Worm (Caenorhabditis elegans) whole organism, L2 larva: ENCODE data around the gene M88.3.

Source experiments
- C34F6.9 ChIP-seq: fragments of 150-350 bp; optimal IDR thresholded peaks from 2 replicates; lab custom pipeline; 2014; ENCODE audit warnings: missing biosample characterization, missing genetic modification characterization
- F13H6.1 ChIP-seq: sonication (generic microtip); optimal IDR thresholded peaks from 2 replicates; lab custom pipeline; 2016; ENCODE audit warnings: missing genetic modification characterization, missing compliant biosample characterization
- R02D3.7 ChIP-seq: fragments of 150-350 bp; optimal IDR thresholded peaks from 2 replicates; lab custom pipeline; 2014; ENCODE audit warnings: missing biosample characterization, missing genetic modification characterization
- Y55F3AM.14 ChIP-seq: fragments of 200-800 bp; sonication (Bioruptor generic); optimal IDR thresholded peaks from 2 replicates; lab custom pipeline; 2018; ENCODE audit warnings: mild to moderate bottlenecking, missing genetic modification characterization, missing compliant biosample characterization
- ZK546.5 ChIP-seq: sonication (generic microtip); optimal IDR thresholded peaks from 2 replicates; lab custom pipeline; 2017; ENCODE audit warnings: missing biosample characterization, missing genetic modification characterization
- alr-1 ChIP-seq: fragments of 150-350 bp; optimal IDR thresholded peaks from 2 replicates; lab custom pipeline; 2014; ENCODE audit warnings: missing biosample characterization, missing genetic modification characterization
- aly-2 ChIP-seq: fragments of 150-350 bp; optimal IDR thresholded peaks from 2 replicates; lab custom pipeline; 2014; ENCODE audit warnings: missing biosample characterization, missing genetic modification characterization
- ama-1 ChIP-seq: fragments of 150-350 bp; optimal IDR thresholded peaks from 2 replicates; lab custom pipeline; 2018; ENCODE audit warnings: inconsistent platforms
- blmp-1 ChIP-seq: sonication (generic microtip); optimal IDR thresholded peaks from 2 replicates; lab custom pipeline; 2017; ENCODE audit warnings: missing genetic modification characterization, mild to moderate bottlenecking, missing compliant biosample characterization, antibody characterized with exemption, moderate library complexity; ENCODE audit not compliant: insufficient read depth
- ceh-16 ChIP-seq: fragments of 150-350 bp; optimal IDR thresholded peaks from 2 replicates; lab custom pipeline; 2014; ENCODE audit warnings: missing biosample characterization, missing genetic modification characterization
- ceh-82 ChIP-seq: fragments of 150-350 bp; optimal IDR thresholded peaks from 2 replicates; lab custom pipeline; 2014; ENCODE audit warnings: missing biosample characterization, missing genetic modification characterization
- crh-2 ChIP-seq: sonication (generic microtip); optimal IDR thresholded peaks from 2 replicates; lab custom pipeline; 2017; ENCODE audit warnings: missing biosample characterization, missing genetic modification characterization
- dmd-4 ChIP-seq: sonication (generic microtip); optimal IDR thresholded peaks from 2 replicates; lab custom pipeline; 2017; ENCODE audit warnings: missing biosample characterization, missing genetic modification characterization
- egl-27 ChIP-seq: sonication (generic microtip); optimal IDR thresholded peaks from 3 replicates; lab custom pipeline; 2017; ENCODE audit warnings: missing biosample characterization, missing genetic modification reagents, missing genetic modification characterization
- elt-1 ChIP-seq: fragments of 150-350 bp; optimal IDR thresholded peaks from 2 replicates; lab custom pipeline; 2014; ENCODE audit warnings: missing biosample characterization, missing genetic modification characterization
- elt-3 ChIP-seq: sonication (generic microtip); optimal IDR thresholded peaks from 2 replicates; lab custom pipeline; 2017; ENCODE audit warnings: missing biosample characterization, missing genetic modification characterization
- fos-1 ChIP-seq: fragments of 150-350 bp; optimal IDR thresholded peaks from 2 replicates; lab custom pipeline; 2014; ENCODE audit warnings: missing biosample characterization, missing genetic modification characterization
- gmeb-1 ChIP-seq: fragments of 150-350 bp; optimal IDR thresholded peaks from 2 replicates; lab custom pipeline; 2014; ENCODE audit warnings: missing biosample characterization, missing genetic modification characterization
- lin-11 ChIP-seq: fragments of 150-350 bp; sonication (generic microtip); optimal IDR thresholded peaks from 2 replicates; lab custom pipeline; 2014; ENCODE audit warnings: missing biosample characterization, missing genetic modification characterization, inconsistent platforms, mixed read lengths
- lin-13 ChIP-seq: fragments of 150-350 bp; optimal IDR thresholded peaks from 2 replicates; lab custom pipeline; 2014; ENCODE audit warnings: missing biosample characterization, missing genetic modification reagents, missing genetic modification characterization
- lin-39 ChIP-seq: fragments of 150-350 bp; optimal IDR thresholded peaks from 2 replicates; lab custom pipeline; 2014; ENCODE audit warnings: missing biosample characterization, missing genetic modification reagents, missing genetic modification characterization
- lsy-2 ChIP-seq, 2 experiments: fragments of 150-350 bp in 1 of 2; sonication (generic microtip) in 1 of 2; optimal IDR thresholded peaks; 2 replicates each; lab custom pipeline; 2014 to 2017; ENCODE audit warnings: missing biosample characterization in 2 of 2, missing genetic modification characterization in 2 of 2
- mab-5 ChIP-seq: fragments of 150-350 bp; optimal IDR thresholded peaks from 2 replicates; lab custom pipeline; 2014; ENCODE audit warnings: missing biosample characterization, missing genetic modification characterization
- mbf-1 ChIP-seq: sonication (generic microtip); optimal IDR thresholded peaks from 2 replicates; lab custom pipeline; 2017; ENCODE audit warnings: missing biosample characterization, missing genetic modification characterization
- mdl-1 ChIP-seq, 2 experiments: fragments of 150-350 bp in 1 of 2; sonication (generic microtip) in 1 of 2; optimal IDR thresholded peaks; 2 replicates each; lab custom pipeline; 2017; ENCODE audit warnings: missing biosample characterization in 2 of 2, missing genetic modification characterization in 2 of 2
- nhr-10 ChIP-seq: sonication (generic microtip); optimal IDR thresholded peaks from 2 replicates; lab custom pipeline; 2017; ENCODE audit warnings: missing biosample characterization, missing genetic modification characterization
- nhr-12 ChIP-seq: fragments of 150-350 bp; optimal IDR thresholded peaks from 2 replicates; lab custom pipeline; 2014; ENCODE audit warnings: missing biosample characterization, missing genetic modification characterization
- nhr-129 ChIP-seq: fragments of 150-350 bp; optimal IDR thresholded peaks from 2 replicates; lab custom pipeline; 2014; ENCODE audit warnings: missing biosample characterization, missing genetic modification characterization
- nhr-21 ChIP-seq: fragments of 150-350 bp; optimal IDR thresholded peaks from 2 replicates; lab custom pipeline; 2014; ENCODE audit warnings: missing biosample characterization, missing genetic modification characterization
- nhr-23 ChIP-seq: fragments of 150-350 bp; optimal IDR thresholded peaks from 2 replicates; lab custom pipeline; 2014; ENCODE audit warnings: missing biosample characterization, missing genetic modification reagents, missing genetic modification characterization
- nhr-237 ChIP-seq: fragments of 150-350 bp; optimal IDR thresholded peaks from 2 replicates; lab custom pipeline; 2014; ENCODE audit warnings: missing biosample characterization, missing genetic modification characterization
- nhr-25 ChIP-seq: fragments of 150-350 bp; sonication (generic microtip); optimal IDR thresholded peaks from 3 replicates; lab custom pipeline; 2014; ENCODE audit warnings: missing biosample characterization, missing genetic modification characterization
- nhr-6 ChIP-seq: fragments of 150-350 bp; optimal IDR thresholded peaks from 2 replicates; lab custom pipeline; 2014; ENCODE audit warnings: missing biosample characterization, missing genetic modification characterization
- nhr-77 ChIP-seq: fragments of 150-350 bp; optimal IDR thresholded peaks from 2 replicates; lab custom pipeline; 2014; ENCODE audit warnings: missing biosample characterization, missing genetic modification characterization
- peb-1 ChIP-seq: fragments of 150-350 bp; optimal IDR thresholded peaks from 2 replicates; lab custom pipeline; 2014; ENCODE audit warnings: missing biosample characterization, missing genetic modification characterization
- sem-4 ChIP-seq: fragments of 150-350 bp; optimal IDR thresholded peaks from 2 replicates; lab custom pipeline; 2014; ENCODE audit warnings: missing biosample characterization, missing genetic modification reagents, missing genetic modification characterization
- skn-1 ChIP-seq: sonication (generic microtip); optimal IDR thresholded peaks from 2 replicates; lab custom pipeline; 2017; ENCODE audit warnings: missing biosample characterization, missing genetic modification characterization
- sma-3 ChIP-seq: sonication (generic microtip); optimal IDR thresholded peaks from 2 replicates; lab custom pipeline; 2016; ENCODE audit warnings: missing genetic modification reagents, missing genetic modification characterization, missing compliant biosample characterization
- sma-9 ChIP-seq, 2 experiments: fragments of 150-350 bp in 1 of 2; sonication (generic microtip) in 1 of 2; optimal IDR thresholded peaks; 2 replicates each; lab custom pipeline; 2014 to 2016; ENCODE audit warnings: missing genetic modification characterization in 2 of 2, mild to moderate bottlenecking in 1 of 2, missing biosample characterization in 1 of 2, missing compliant biosample characterization in 1 of 2, missing genetic modification reagents in 1 of 2, moderate library complexity in 1 of 2
- snpc-4 ChIP-seq: fragments of 150-350 bp; optimal IDR thresholded peaks from 2 replicates; lab custom pipeline; 2014; ENCODE audit warnings: missing biosample characterization, missing genetic modification characterization
- unc-39 ChIP-seq: fragments of 150-350 bp; optimal IDR thresholded peaks from 2 replicates; lab custom pipeline; 2014; ENCODE audit warnings: missing biosample characterization, missing genetic modification characterization
- unc-55 ChIP-seq: fragments of 150-350 bp; sonication (generic microtip); optimal IDR thresholded peaks from 3 replicates; lab custom pipeline; 2014; ENCODE audit warnings: missing biosample characterization, missing genetic modification reagents, missing genetic modification characterization
- unc-62 ChIP-seq: fragments of 150-350 bp; optimal IDR thresholded peaks from 2 replicates; lab custom pipeline; 2014; ENCODE audit warnings: missing biosample characterization, missing genetic modification reagents, missing genetic modification characterization
- zag-1 ChIP-seq: fragments of 150-350 bp; optimal IDR thresholded peaks from 2 replicates; lab custom pipeline; 2014; ENCODE audit warnings: missing biosample characterization, missing genetic modification characterization
- ztf-1 ChIP-seq: fragments of 200-800 bp; sonication (Bioruptor generic); conservative IDR thresholded peaks from 2 replicates; pipeline ENCODE4 v1.3.6; 2022; ENCODE audit warnings: missing genetic modification characterization, missing compliant biosample characterization
- ztf-11 ChIP-seq: sonication (generic microtip); optimal IDR thresholded peaks from 2 replicates; lab custom pipeline; 2017; ENCODE audit warnings: missing biosample characterization, missing genetic modification characterization
- ztf-4 ChIP-seq: fragments of 150-350 bp; optimal IDR thresholded peaks from 2 replicates; lab custom pipeline; 2014; ENCODE audit warnings: missing biosample characterization, missing genetic modification characterization

The M88.3 gene

DNA sequence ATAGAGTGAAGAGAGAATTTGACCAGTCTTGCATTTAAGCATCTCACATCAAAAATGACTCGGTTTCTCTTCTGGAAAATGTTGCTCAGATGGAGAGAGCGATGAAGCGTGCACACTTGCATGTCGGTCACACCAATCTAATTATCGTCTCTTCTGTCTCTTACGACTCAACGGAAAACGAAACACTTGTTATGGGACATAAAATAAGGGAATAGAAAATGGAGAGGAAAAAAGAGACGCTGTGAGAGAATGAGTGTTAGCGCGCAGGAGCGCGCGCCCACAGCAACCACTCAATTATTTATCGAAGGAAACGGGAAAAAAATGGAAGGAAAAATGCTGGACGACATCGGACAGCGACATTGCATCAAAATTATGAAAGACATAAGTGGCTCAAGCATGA lies 39.1 kb downstream of the M88.3 start (continued):
- TF ChIP-seq unc-39 (tag; lab: Kevin White, UChicago) (peak; percentile 42), sem-4 (tag; lab: Kevin White, UChicago) (peak; percentile 59), snpc-4 (tag; lab: Kevin White, UChicago) (no peak), crh-2 (tag; lab: Kevin White, UChicago) (no peak)

- peak; percentile 56 for TF ChIP-seq blmp-1
- TF ChIP-seq nhr-10 (tag; lab: Kevin White, UChicago) = no peak
- TF ChIP-seq nhr-25 (tag; lab: Kevin White, UChicago) = peak; percentile 74
- no peak for TF ChIP-seq mdl-1 (tag; optimal IDR thresholded peaks at IDR 0.05; lab: Kevin White, UChicago)
- TF ChIP-seq zag-1 (tag; lab: Kevin White, UChicago) = no peak
- no peak for TF ChIP-seq nhr-237
- TF ChIP-seq nhr-12 (tag; lab: Kevin White, UChicago) = no peak
- no peak for TF ChIP-seq skn-1 (tag; lab: Kevin White, UChicago)
- no peak for TF ChIP-seq Y55F3AM.14
- no peak for TF ChIP-seq ceh-82 (tag; lab: Kevin White, UChicago)
- TF ChIP-seq sem-4 (tag; lab: Kevin White, UChicago) = no peak
- no peak for TF ChIP-seq F13H6.1
- no peak for TF ChIP-seq C34F6.9 (tag; lab: Kevin White, UChicago)
- no peak for TF ChIP-seq nhr-21
- no peak for TF ChIP-seq crh-2 (tag; lab: Kevin White, UChicago)
- TF ChIP-seq nhr-77 (tag; lab: Kevin White, UChicago) = no peak
Observed at ce11 chrIII:4504934-4505484, 39.9 kb downstream of the M88.3 start.

- TF ChIP-seq elt-3 = no peak
- peak; percentile 49 for TF ChIP-seq ztf-4
- TF ChIP-seq lsy-2 (tag; optimal IDR thresholded peaks at IDR 0.05; lab: Kevin White, UChicago) = peak; percentile 1 to 67
- TF ChIP-seq Y55F3AM.14 = peak; percentile 46
- TF ChIP-seq blmp-1 = no peak
- peak; percentile 14 for TF ChIP-seq egl-27 (tag; lab: Kevin White, UChicago)
- TF ChIP-seq lin-39 = peak; percentile 14
- peak in 1 of 2 experiments; percentile 39 for TF ChIP-seq mdl-1 (tag; optimal IDR thresholded peaks at IDR 0.05; lab: Kevin White, UChicago)
- no peak for TF ChIP-seq snpc-4 (tag; lab: Kevin White, UChicago)
- no peak for TF ChIP-seq unc-39 (tag; lab: Kevin White, UChicago)
- TF ChIP-seq skn-1 (tag; lab: Kevin White, UChicago) = no peak
- TF ChIP-seq R02D3.7 = no peak
- TF ChIP-seq aly-2 = no peak
- TF ChIP-seq nhr-25 (tag; lab: Kevin White, UChicago) = no peak
- no peak for TF ChIP-seq nhr-77 (tag; lab: Kevin White, UChicago)
- no peak for TF ChIP-seq unc-62 (GFP tag; lab: Kevin White, UChicago)
- peak; percentile 33 for TF ChIP-seq alr-1 (tag; lab: Kevin White, UChicago)
- TF ChIP-seq ceh-16 (tag; lab: Kevin White, UChicago) = no peak
- TF ChIP-seq ztf-11 = no peak
- no peak for TF ChIP-seq sem-4 (tag; lab: Kevin White, UChicago)
- TF ChIP-seq elt-1 (tag; lab: Kevin White, UChicago) = no peak
- TF ChIP-seq gmeb-1 (tag; lab: Kevin White, UChicago) = no peak
- peak; percentile 75 for TF ChIP-seq zag-1 (tag; lab: Kevin White, UChicago)
- peak; percentile 83 for TF ChIP-seq unc-55
- no peak for TF ChIP-seq lin-13 (GFP tag; lab: Kevin White, UChicago)
- no peak for TF ChIP-seq sma-3 (GFP tag; lab: Kevin White, UChicago)
- no peak for TF ChIP-seq ceh-82 (tag; lab: Kevin White, UChicago)
- peak; percentile 8 for TF ChIP-seq nhr-6 (tag; lab: Kevin White, UChicago)
- peak; percentile 18 for TF ChIP-seq lin-11 (tag; lab: Kevin White, UChicago)
- peak; percentile 78 for TF ChIP-seq crh-2 (tag; lab: Kevin White, UChicago)
- TF ChIP-seq nhr-10 (tag; lab: Kevin White, UChicago) = no peak
- TF ChIP-seq dmd-4 (tag; lab: Kevin White, UChicago) = no peak
- TF ChIP-seq ztf-1 = no peak
- no peak for TF ChIP-seq nhr-237
- no peak for TF ChIP-seq nhr-12 (tag; lab: Kevin White, UChicago)
- no peak for TF ChIP-seq ama-1 (lab: Kevin White, UChicago)
- no peak for TF ChIP-seq peb-1 (tag; lab: Kevin White, UChicago)
- no peak for TF ChIP-seq ZK546.5 (tag; lab: Kevin White, UChicago)
- peak; percentile 36 for TF ChIP-seq sma-9 (GFP tag; optimal IDR thresholded peaks at IDR 0.05; lab: Kevin White, UChicago)
- TF ChIP-seq sma-9 (tag; optimal IDR thresholded peaks at IDR 0.05; lab: Kevin White, UChicago) = no peak
- TF ChIP-seq F13H6.1 = peak; percentile 61
- no peak for TF ChIP-seq nhr-23 (tag; lab: Kevin White, UChicago)
- TF ChIP-seq nhr-129 (tag; lab: Kevin White, UChicago) = peak; percentile 93
- no peak for TF ChIP-seq nhr-21
- TF ChIP-seq C34F6.9 (tag; lab: Kevin White, UChicago) = peak; percentile 86
- TF ChIP-seq mbf-1 (tag; lab: Kevin White, UChicago) = no peak
- TF ChIP-seq fos-1 (tag; lab: Kevin White, UChicago) = peak; percentile 49
- peak; percentile 30 for TF ChIP-seq mab-5
Observed at ce11 chrIII:4504358-4504757, 40.5 kb downstream of the M88.3 start.
